Worm (Caenorhabditis elegans) whole organism, L1 larva: ENCODE measurements around the gene F35C8.8.
A peak's percentile ranks its signal among the peaks of the same experiment; 100 is the strongest.

Experiments
- C34B4.2 ChIP-seq: sonication (generic microtip); optimal IDR thresholded peaks from 2 replicates; lab custom pipeline; 2017; ENCODE audit warnings: mild to moderate bottlenecking, missing genetic modification characterization, missing compliant biosample characterization
- Y116A8C.19 ChIP-seq: sonication (generic microtip); optimal IDR thresholded peaks from 2 replicates; lab custom pipeline; 2016; ENCODE audit warnings: missing compliant biosample characterization, missing genetic modification characterization, borderline replicate concordance
- aha-1 ChIP-seq: fragments of 150-350 bp; optimal IDR thresholded peaks from 2 replicates; lab custom pipeline; 2014; ENCODE audit warnings: missing biosample characterization, missing genetic modification characterization
- aly-2 ChIP-seq: fragments of 150-350 bp; optimal IDR thresholded peaks from 2 replicates; lab custom pipeline; 2014; ENCODE audit warnings: missing biosample characterization, missing genetic modification characterization
- blmp-1 ChIP-seq: fragments of 150-350 bp; optimal IDR thresholded peaks from 2 replicates; lab custom pipeline; 2014; ENCODE audit warnings: missing biosample characterization, missing genetic modification characterization
- ceh-82 ChIP-seq, 3 experiments: fragments of 150-350 bp in 1 of 3; sonication (generic microtip) in 2 of 3; optimal IDR thresholded peaks; 2 replicates each; lab custom pipeline; 2014 to 2017; ENCODE audit warnings: missing biosample characterization in 3 of 3, missing genetic modification characterization in 3 of 3
- ceh-90 ChIP-seq: sonication (generic microtip); optimal IDR thresholded peaks from 2 replicates; lab custom pipeline; 2016; ENCODE audit warnings: missing genetic modification characterization, missing compliant biosample characterization
- ces-1 ChIP-seq: fragments of 150-350 bp; optimal IDR thresholded peaks from 2 replicates; lab custom pipeline; 2014; ENCODE audit warnings: missing biosample characterization, missing genetic modification reagents, missing genetic modification characterization
- dsc-1 ChIP-seq: sonication (generic microtip); optimal IDR thresholded peaks from 2 replicates; lab custom pipeline; 2016; ENCODE audit warnings: mild to moderate bottlenecking, missing genetic modification characterization, missing compliant biosample characterization
- efl-1 ChIP-seq, 4 experiments: fragments of 150-350 bp; optimal IDR thresholded peaks in 3 of 4; peaks in 1 of 4; 1 replicate in 1 of 4; 2 replicates in 3 of 4; lab custom pipeline; 2014; ENCODE audit warnings: missing biosample characterization in 2 of 4, missing genetic modification characterization in 2 of 4, missing genetic modification reagents in 2 of 4
- egl-13 ChIP-seq: sonication (generic microtip); optimal IDR thresholded peaks from 2 replicates; lab custom pipeline; 2016; ENCODE audit warnings: missing genotype, missing genetic modification reagents, missing genetic modification characterization, missing compliant biosample characterization
- elt-2 ChIP-seq: sonication (generic microtip); optimal IDR thresholded peaks from 2 replicates; lab custom pipeline; 2016; ENCODE audit warnings: missing genetic modification characterization, mild to moderate bottlenecking, inconsistent platforms, missing compliant biosample characterization, missing genetic modification reagents
- elt-3 ChIP-seq, 6 experiments: fragments of 150-350 bp in 1 of 6; sonication (generic microtip); optimal IDR thresholded peaks; 2 replicates each; lab custom pipeline; 2017 to 2018; ENCODE audit warnings: missing biosample characterization in 6 of 6, missing genetic modification characterization in 6 of 6, inconsistent platforms in 1 of 6
- ets-5 ChIP-seq: fragments of 200-800 bp; sonication (Bioruptor generic); IDR thresholded peaks from 2 replicates; pipeline ENCODE4 v1.3.6; 2022; ENCODE audit warnings: missing genetic modification characterization, missing compliant biosample characterization
- fkh-4 ChIP-seq: sonication (generic microtip); optimal IDR thresholded peaks from 2 replicates; lab custom pipeline; 2016; ENCODE audit warnings: missing compliant biosample characterization, missing genetic modification characterization, borderline replicate concordance
- fos-1 ChIP-seq: fragments of 150-350 bp; optimal IDR thresholded peaks from 2 replicates; lab custom pipeline; 2014; ENCODE audit warnings: missing biosample characterization, missing genetic modification characterization
- hlh-17 ChIP-seq: fragments of 200-800 bp; sonication (Bioruptor generic); optimal IDR thresholded peaks from 2 replicates; lab custom pipeline; 2018; ENCODE audit warnings: missing genetic modification characterization, mild to moderate bottlenecking, missing compliant biosample characterization, moderate library complexity, borderline replicate concordance
- hlh-4 ChIP-seq: sonication (generic microtip); optimal IDR thresholded peaks from 2 replicates; lab custom pipeline; 2016; ENCODE audit warnings: mild to moderate bottlenecking, missing genetic modification characterization, missing compliant biosample characterization
- hpl-2 ChIP-seq: fragments of 150-350 bp; optimal IDR thresholded peaks from 2 replicates; lab custom pipeline; 2014; ENCODE audit warnings: missing biosample characterization, missing genetic modification reagents, missing genetic modification characterization
- jun-1 ChIP-seq: fragments of 150-350 bp; optimal IDR thresholded peaks from 2 replicates; lab custom pipeline; 2014; ENCODE audit warnings: missing biosample characterization, missing genetic modification reagents, missing genetic modification characterization
- lin-14 ChIP-seq: fragments of 200-800 bp; sonication (Bioruptor generic); optimal IDR thresholded peaks from 2 replicates; lab custom pipeline; 2018; ENCODE audit warnings: mild to moderate bottlenecking, missing genetic modification characterization, moderate library complexity, missing compliant biosample characterization
- lin-35 ChIP-seq, 2 experiments: fragments of 150-350 bp; optimal IDR thresholded peaks; 2 replicates each; lab custom pipeline; 2014; ENCODE audit warnings: missing biosample characterization in 2 of 2, missing genetic modification characterization in 2 of 2, missing genetic modification reagents in 2 of 2
- mdl-1 ChIP-seq, 2 experiments: fragments of 150-350 bp; optimal IDR thresholded peaks; 2 replicates each; lab custom pipeline; 2014 to 2017; ENCODE audit warnings: missing biosample characterization in 2 of 2, missing genetic modification characterization in 2 of 2, inconsistent platforms in 1 of 2
- nhr-11 ChIP-seq: fragments of 150-350 bp; optimal IDR thresholded peaks from 2 replicates; lab custom pipeline; 2014; ENCODE audit warnings: missing biosample characterization, missing genetic modification characterization
- nhr-20 ChIP-seq: sonication (generic microtip); optimal IDR thresholded peaks from 2 replicates; lab custom pipeline; 2016; ENCODE audit warnings: mild to moderate bottlenecking, missing genetic modification characterization, missing compliant biosample characterization
- nhr-47 ChIP-seq: sonication (generic microtip); optimal IDR thresholded peaks from 2 replicates; lab custom pipeline; 2016; ENCODE audit warnings: mild to moderate bottlenecking, missing genetic modification characterization, moderate library complexity, missing compliant biosample characterization
- nhr-71 ChIP-seq: sonication (generic microtip); optimal IDR thresholded peaks from 2 replicates; lab custom pipeline; 2016; ENCODE audit warnings: mild to moderate bottlenecking, missing genetic modification characterization, moderate library complexity, missing compliant biosample characterization
- nhr-76 ChIP-seq: sonication (generic microtip); optimal IDR thresholded peaks from 2 replicates; lab custom pipeline; 2017; ENCODE audit warnings: missing biosample characterization, missing genetic modification characterization
- nhr-90 ChIP-seq: sonication (generic microtip); optimal IDR thresholded peaks from 2 replicates; lab custom pipeline; 2016; ENCODE audit warnings: mild to moderate bottlenecking, missing genetic modification characterization, missing compliant biosample characterization; ENCODE audit not compliant: poor library complexity
- pag-3 ChIP-seq: sonication (generic microtip); optimal IDR thresholded peaks from 2 replicates; lab custom pipeline; 2017; ENCODE audit warnings: missing genetic modification characterization, mild to moderate bottlenecking, missing compliant biosample characterization, antibody characterized with exemption, borderline replicate concordance; ENCODE audit not compliant: insufficient read depth
- snu-23 ChIP-seq: sonication (generic microtip); optimal IDR thresholded peaks from 2 replicates; lab custom pipeline; 2016; ENCODE audit warnings: missing genetic modification characterization, missing compliant biosample characterization
- sptf-1 ChIP-seq: fragments of 150-350 bp; optimal IDR thresholded peaks from 2 replicates; lab custom pipeline; 2014; ENCODE audit warnings: missing biosample characterization, missing genetic modification characterization
- vab-15 ChIP-seq: sonication (generic microtip); optimal IDR thresholded peaks from 2 replicates; lab custom pipeline; 2017; ENCODE audit warnings: missing genotype, mild to moderate bottlenecking, missing genetic modification characterization, missing compliant biosample characterization
- ztf-4 ChIP-seq: fragments of 150-350 bp; optimal IDR thresholded peaks from 2 replicates; lab custom pipeline; 2014; ENCODE audit warnings: missing biosample characterization, missing genetic modification characterization

F35C8.8 gene

ce11 chrX:5354022-5354876, 18.2 kb downstream of the F35C8.8 start, which contains the start of gene pfn-2 (continued):
- TF ChIP-seq nhr-90 (peak; percentile 15), lin-14 (GFP tag; lab: Kevin White, UChicago) (peak; percentile 83), blmp-1 (tag; lab: Kevin White, UChicago) (peak; percentile 65), nhr-76 (no peak), hpl-2 (no peak), jun-1 (tag; lab: Kevin White, UChicago) (no peak), ceh-82 (tag; optimal IDR thresholded peaks at IDR 0.05; lab: Kevin White, UChicago) (peak in 1 of 3 experiments; percentile 54), nhr-11 (tag; lab: Kevin White, UChicago) (no peak)

DNA sequence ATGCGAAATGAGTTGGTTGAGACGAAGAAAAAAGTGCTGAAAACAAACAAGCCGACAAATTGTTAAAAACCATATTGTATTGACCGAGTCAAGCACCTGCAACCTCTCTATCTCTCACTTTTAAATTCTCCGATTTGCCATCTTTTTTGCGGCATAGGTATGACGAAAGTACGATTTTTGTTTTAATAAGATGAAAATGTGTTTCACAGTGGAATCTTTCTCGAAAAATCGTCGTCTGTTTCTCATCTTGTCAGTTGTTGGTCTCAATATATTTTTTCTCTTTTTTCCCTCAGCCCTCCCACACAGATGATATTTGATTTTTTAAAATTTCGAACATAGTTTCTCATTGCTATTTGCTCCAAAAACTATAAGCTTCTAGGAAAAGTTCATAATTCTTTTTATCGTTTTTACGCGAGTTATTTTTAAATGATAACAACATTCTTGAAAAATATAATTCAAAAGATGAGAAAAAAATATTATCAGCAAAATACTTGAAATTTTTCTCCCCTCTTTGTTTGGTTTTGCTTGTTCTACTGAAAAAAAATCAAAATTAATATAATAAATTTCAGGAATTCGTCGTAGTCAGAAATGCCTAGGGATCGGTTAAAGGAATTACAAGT, 23.8 kb downstream of the F35C8.8 start, which contains the start of gene syx-3:
Gene syx-3, plus strand, starts transcription at position 570 of the 620 bp plus-strand sequence.
- TF ChIP-seq mdl-1 (tag; optimal IDR thresholded peaks at IDR 0.05; lab: Kevin White, UChicago) (no peak), nhr-47 (tag; lab: Kevin White, UChicago) (no peak), sptf-1 (tag; lab: Kevin White, UChicago) (no peak), snu-23 (GFP tag; lab: Kevin White, UChicago) (peak; percentile 41), lin-14 (GFP tag; lab: Kevin White, UChicago) (peak; percentile 43), ets-5 (GFP tag; lab: Robert Waterston, UW) (no peak), hpl-2 (no peak), nhr-20 (tag; lab: Kevin White, UChicago) (peak; percentile 4), dsc-1 (tag; lab: Kevin White, UChicago) (peak; percentile 93), Y116A8C.19 (tag; lab: Kevin White, UChicago) (no peak), pag-3 (peak; percentile 61), fkh-4 (tag; lab: Kevin White, UChicago) (peak; percentile 43), nhr-71 (tag; lab: Kevin White, UChicago) (peak; percentile 27)

ce11 chrX:5347856-5348255, 24.6 kb downstream of the F35C8.8 start:
- no peak for TF ChIP-seq vab-15 (tag; lab: Kevin White, UChicago)
- TF ChIP-seq aly-2 (tag; lab: Kevin White, UChicago): no peak
- TF ChIP-seq C34B4.2 (tag; lab: Kevin White, UChicago): no peak
- TF ChIP-seq ceh-90: no peak
- TF ChIP-seq efl-1 (optimal IDR thresholded peaks at IDR 0.05; lab: Kevin White, UChicago): no peak
- TF ChIP-seq efl-1 (GFP tag; optimal IDR thresholded peaks at IDR 0.05 in 1 of 2; lab: Kevin White, UChicago): no peak
- no peak for TF ChIP-seq nhr-90
- no peak for TF ChIP-seq Y116A8C.19 (tag; lab: Kevin White, UChicago)
- TF ChIP-seq lin-14 (GFP tag; lab: Kevin White, UChicago): peak; percentile 17
- no peak for TF ChIP-seq ztf-4
- TF ChIP-seq hlh-4 (tag; lab: Kevin White, UChicago): no peak
- TF ChIP-seq egl-13 (tag; lab: Kevin White, UChicago): no peak
- peak; percentile 18 for TF ChIP-seq dsc-1 (tag; lab: Kevin White, UChicago)

DNA sequence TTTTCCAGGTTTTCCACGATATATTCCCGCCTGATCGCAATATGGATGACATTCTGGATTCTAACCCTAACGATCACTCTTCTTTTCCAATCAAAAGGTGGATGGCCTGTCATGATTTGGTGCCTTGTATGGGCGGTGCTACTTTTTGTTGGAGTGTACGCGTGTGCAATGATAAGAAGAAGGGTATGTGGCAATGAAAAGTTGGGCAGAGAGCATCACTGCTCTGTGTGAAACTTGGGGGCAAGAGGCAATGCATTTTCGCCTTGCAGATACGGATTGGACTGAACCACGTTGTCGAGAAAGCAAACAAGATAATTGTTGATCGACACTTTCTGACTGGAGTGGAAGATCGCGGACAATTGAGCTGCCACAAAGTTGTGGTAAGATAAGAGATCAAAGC, 26.1 kb downstream of the F35C8.8 start:
- TF ChIP-seq nhr-20 (tag; lab: Kevin White, UChicago) (no peak), lin-35 (GFP tag; optimal IDR thresholded peaks at IDR 0.05; lab: Kevin White, UChicago) (peak in 1 of 2 experiments; percentile 3), elt-2 (tag; lab: Kevin White, UChicago) (peak; percentile 0), hpl-2 (no peak), hlh-17 (GFP tag; lab: Kevin White, UChicago) (no peak), hlh-4 (tag; lab: Kevin White, UChicago) (no peak), nhr-47 (tag; lab: Kevin White, UChicago) (no peak), fkh-4 (tag; lab: Kevin White, UChicago) (no peak), aly-2 (tag; lab: Kevin White, UChicago) (no peak), fos-1 (tag; lab: Kevin White, UChicago) (no peak), aha-1 (tag; lab: Kevin White, UChicago) (no peak), elt-3 (tag; optimal IDR thresholded peaks at IDR 0.05; lab: Kevin White, UChicago) (no peak), nhr-11 (tag; lab: Kevin White, UChicago) (no peak), ces-1 (GFP tag; lab: Kevin White, UChicago) (no peak), efl-1 (optimal IDR thresholded peaks at IDR 0.05; lab: Kevin White, UChicago) (no peak), efl-1 (GFP tag; optimal IDR thresholded peaks at IDR 0.05 in 1 of 2; lab: Kevin White, UChicago) (peak in 1 of 2 experiments; percentile 62)
